Fruit fly (Drosophila melanogaster) whole organism, embryonic: ENCODE measurements around the gene Ire1.

Experiments
- Awh ChIP-seq: fragments of 200-800 bp; sonication (Bioruptor generic); IDR thresholded peaks from 2 replicates; pipeline ENCODE4, ENCODE4 v1.3.6; 2022; ENCODE audit warnings: missing biosample characterization, missing genetic modification characterization
- Bdp1 ChIP-seq: fragments of 200-800 bp; sonication (Bioruptor generic); optimal IDR thresholded peaks from 3 replicates; lab custom pipeline; 2016; ENCODE audit warnings: missing biosample characterization, missing genetic modification characterization
- Blimp-1 ChIP-seq: fragments of 200-800 bp; sonication (Bioruptor generic); optimal IDR thresholded peaks from 3 replicates; lab custom pipeline; 2018; ENCODE audit warnings: missing biosample characterization, missing genetic modification characterization, mild to moderate bottlenecking, moderate library complexity, missing genetic modification reagents
- CG10274 ChIP-seq: fragments of 200-800 bp; sonication (Bioruptor generic); optimal IDR thresholded peaks from 3 replicates; lab custom pipeline; 2017; ENCODE audit warnings: missing biosample characterization, mild to moderate bottlenecking, missing genetic modification characterization
- CG10565 ChIP-seq: fragments of 200-800 bp; sonication (Bioruptor generic); optimal IDR thresholded peaks from 3 replicates; lab custom pipeline; 2016; ENCODE audit warnings: missing biosample characterization, mild to moderate bottlenecking, missing genetic modification characterization
- CG10959 ChIP-seq: fragments of 200-800 bp; sonication (Bioruptor generic); IDR thresholded peaks from 2 replicates; pipeline ENCODE4 v1.3.6; 2022; ENCODE audit warnings: missing biosample characterization, missing genetic modification characterization
- CG10979 ChIP-seq: fragments of 200-800 bp; sonication (Bioruptor generic); optimal IDR thresholded peaks from 2 replicates; lab custom pipeline; 2018; ENCODE audit warnings: missing biosample characterization, mild to moderate bottlenecking, missing genetic modification characterization, moderate library complexity
- CG11247 ChIP-seq: fragments of 200-800 bp; sonication (Bioruptor generic); IDR thresholded peaks from 2 replicates; pipeline ENCODE4 v1.3.6; 2022; ENCODE audit warnings: missing biosample characterization, missing genetic modification characterization
- CG11398 ChIP-seq: fragments of 200-800 bp; sonication (Bioruptor generic); optimal IDR thresholded peaks from 2 replicates; lab custom pipeline; 2016; ENCODE audit warnings: missing biosample characterization, missing genetic modification characterization
- CG11723 ChIP-seq: fragments of 200-800 bp; sonication (Bioruptor generic); optimal IDR thresholded peaks from 2 replicates; lab custom pipeline; 2017; ENCODE audit warnings: missing biosample characterization, mild to moderate bottlenecking, missing genetic modification characterization
- CG12391 ChIP-seq: fragments of 200-800 bp; sonication (Bioruptor generic); optimal IDR thresholded peaks from 3 replicates; lab custom pipeline; 2018; ENCODE audit warnings: missing biosample characterization, mild to moderate bottlenecking, missing genetic modification characterization, moderate library complexity
- CG13296 ChIP-seq: fragments of 200-800 bp; sonication (Bioruptor generic); optimal IDR thresholded peaks from 3 replicates; lab custom pipeline; 2018; ENCODE audit warnings: missing biosample characterization, mild to moderate bottlenecking, missing genetic modification characterization
- CG14014 ChIP-seq: fragments of 200-800 bp; sonication (Bioruptor generic); IDR thresholded peaks from 2 replicates; pipeline ENCODE4 v1.3.6; 2022; ENCODE audit warnings: missing biosample characterization, missing genetic modification characterization
- CG14441 ChIP-seq: fragments of 200-800 bp; sonication (Bioruptor generic); IDR thresholded peaks from 2 replicates; pipeline ENCODE4 v1.3.6; 2022; ENCODE audit warnings: missing biosample characterization, missing genetic modification characterization
- CG15269 ChIP-seq: fragments of 200-800 bp; sonication (Bioruptor generic); optimal IDR thresholded peaks from 2 replicates; lab custom pipeline; 2018; ENCODE audit warnings: missing biosample characterization, mild to moderate bottlenecking, missing genetic modification characterization, moderate library complexity
- CG15696 ChIP-seq: fragments of 200-800 bp; sonication (Bioruptor generic); optimal IDR thresholded peaks from 2 replicates; lab custom pipeline; 2019; ENCODE audit warnings: missing biosample characterization, mild to moderate bottlenecking, missing genetic modification characterization, moderate library complexity
- CG1647 ChIP-seq: fragments of 200-800 bp; sonication (Bioruptor generic); optimal IDR thresholded peaks from 3 replicates; lab custom pipeline; 2016; ENCODE audit warnings: missing biosample characterization, missing genetic modification characterization
- CG30431 ChIP-seq: fragments of 200-800 bp; sonication (Bioruptor generic); optimal IDR thresholded peaks from 2 replicates; lab custom pipeline; 2017; ENCODE audit warnings: missing biosample characterization, missing genetic modification characterization
- CG34224 ChIP-seq: fragments of 200-800 bp; sonication (Bioruptor generic); IDR thresholded peaks from 3 replicates; pipeline ENCODE4 v1.3.6; 2022; ENCODE audit warnings: missing biosample characterization, missing genetic modification characterization; ENCODE audit not compliant: partially characterized antibody
- CG34422 ChIP-seq: fragments of 200-800 bp; sonication (Bioruptor generic); IDR thresholded peaks from 3 replicates; pipeline ENCODE4 v1.3.6; 2022; ENCODE audit warnings: missing biosample characterization, missing genetic modification characterization
- CG3847 ChIP-seq: fragments of 200-800 bp; sonication (Bioruptor generic); IDR thresholded peaks from 2 replicates; pipeline ENCODE4 v1.3.6; 2022; ENCODE audit warnings: missing biosample characterization, missing genetic modification characterization
- CG6813 ChIP-seq: fragments of 200-800 bp; sonication (Bioruptor generic); optimal IDR thresholded peaks from 2 replicates; lab custom pipeline; 2017; ENCODE audit warnings: missing biosample characterization, missing genetic modification characterization, mild to moderate bottlenecking, moderate library complexity, missing genetic modification reagents
- CG7556 ChIP-seq: fragments of 200-800 bp; sonication (Bioruptor generic); optimal IDR thresholded peaks from 2 replicates; lab custom pipeline; 2017; ENCODE audit warnings: missing biosample characterization, mild to moderate bottlenecking, missing genetic modification characterization
- Dad ChIP-seq: fragments of 200-800 bp; sonication (Bioruptor generic); optimal IDR thresholded peaks from 3 replicates; lab custom pipeline; 2016; ENCODE audit warnings: missing biosample characterization, missing genetic modification characterization
- Dek ChIP-seq: fragments of 200-800 bp; sonication (Bioruptor generic); optimal IDR thresholded peaks from 3 replicates; lab custom pipeline; 2019; ENCODE audit warnings: missing biosample characterization, mild to moderate bottlenecking, missing genetic modification characterization, moderate library complexity
- Fer1 ChIP-seq: fragments of 200-800 bp; sonication (Bioruptor generic); optimal IDR thresholded peaks from 2 replicates; lab custom pipeline; 2017; ENCODE audit warnings: missing biosample characterization, mild to moderate bottlenecking, missing genetic modification characterization
- HmgZ ChIP-seq: fragments of 200-800 bp; sonication (Bioruptor generic); optimal IDR thresholded peaks from 2 replicates; lab custom pipeline; 2018; ENCODE audit warnings: missing biosample characterization, mild to moderate bottlenecking, missing genetic modification characterization
- Hr51 ChIP-seq, 2 experiments: fragments of 200-800 bp; sonication (Bioruptor generic); optimal IDR thresholded peaks; 2 replicates in 1 of 2; 3 replicates in 1 of 2; lab custom pipeline; 2016 to 2018; ENCODE audit warnings: missing biosample characterization in 2 of 2, missing genetic modification characterization in 2 of 2, mild to moderate bottlenecking in 1 of 2, moderate library complexity in 1 of 2
- Hr78 ChIP-seq, 2 experiments: fragments of 200-800 bp in 1 of 2; fragments of >200 bp in 1 of 2; sonication (Bioruptor generic) in 1 of 2; optimal IDR thresholded peaks; 2 replicates each; lab custom pipeline; 2017 to 2019; ENCODE audit warnings: missing biosample characterization in 2 of 2, missing genetic modification characterization in 2 of 2, mild to moderate bottlenecking in 1 of 2, moderate library complexity in 1 of 2
- Kr ChIP-seq: fragments of 200-800 bp; sonication (Bioruptor generic); optimal IDR thresholded peaks from 2 replicates; lab custom pipeline; 2017; ENCODE audit warnings: missing biosample characterization, mild to moderate bottlenecking, missing genetic modification characterization
- MBD-R2 ChIP-seq: fragments of 200-800 bp; sonication (Bioruptor generic); IDR thresholded peaks from 2 replicates; pipeline ENCODE4 v1.3.6; 2022; ENCODE audit warnings: missing biosample characterization, missing genetic modification characterization
- Mes4 ChIP-seq: fragments of 200-800 bp; sonication (Bioruptor generic); optimal IDR thresholded peaks from 2 replicates; lab custom pipeline; 2016; ENCODE audit warnings: missing biosample characterization, missing genetic modification characterization
- Rx ChIP-seq: fragments of 200-800 bp; sonication (Bioruptor generic); IDR thresholded peaks from 2 replicates; pipeline ENCODE4 v1.3.6; 2022; ENCODE audit warnings: missing biosample characterization, missing genetic modification characterization
- Sox102F ChIP-seq: fragments of 200-800 bp; sonication (Bioruptor generic); optimal IDR thresholded peaks from 2 replicates; lab custom pipeline; 2018; ENCODE audit warnings: missing biosample characterization, mild to moderate bottlenecking, missing genetic modification characterization, moderate library complexity
- al ChIP-seq: fragments of 200-800 bp; sonication (Bioruptor generic); IDR thresholded peaks from 2 replicates; pipeline ENCODE4 v1.3.6; 2022; ENCODE audit warnings: missing biosample characterization, missing genetic modification characterization
- bcd ChIP-seq: fragments of 200-800 bp; sonication (Bioruptor generic); optimal IDR thresholded peaks from 2 replicates; lab custom pipeline; 2017; ENCODE audit warnings: missing biosample characterization, mild to moderate bottlenecking, missing genetic modification characterization
- ci ChIP-seq: fragments of 200-800 bp; sonication (Bioruptor generic); IDR thresholded peaks from 3 replicates; pipeline ENCODE4 v1.3.6; 2022; ENCODE audit warnings: missing biosample characterization, missing genetic modification characterization
- corto ChIP-seq: fragments of 200-800 bp; sonication (Bioruptor generic); optimal IDR thresholded peaks from 2 replicates; lab custom pipeline; 2016; ENCODE audit warnings: missing biosample characterization, mild to moderate bottlenecking, missing genetic modification characterization, moderate library complexity
- gce ChIP-seq: fragments of 200-800 bp; sonication (Bioruptor generic); IDR thresholded peaks from 3 replicates; pipeline ENCODE4 v1.3.6; 2022; ENCODE audit warnings: missing biosample characterization, missing genetic modification characterization
- hth ChIP-seq: fragments of >200 bp; optimal IDR thresholded peaks from 2 replicates; lab custom pipeline; 2017; ENCODE audit warnings: inconsistent platforms
- ind ChIP-seq: fragments of 200-800 bp; sonication (Bioruptor generic); optimal IDR thresholded peaks from 3 replicates; lab custom pipeline; 2016; ENCODE audit warnings: missing biosample characterization, missing genetic modification characterization
- nmo ChIP-seq: fragments of 200-800 bp; sonication (Bioruptor generic); optimal IDR thresholded peaks from 2 replicates; lab custom pipeline; 2018; ENCODE audit warnings: missing biosample characterization, mild to moderate bottlenecking, missing genetic modification characterization, moderate library complexity
- otp ChIP-seq: fragments of 200-800 bp; sonication (Bioruptor generic); IDR thresholded peaks from 3 replicates; pipeline ENCODE4, ENCODE4 v1.3.6; 2022; ENCODE audit warnings: missing biosample characterization, missing genetic modification characterization
- salm ChIP-seq: fragments of 200-800 bp; sonication (Bioruptor generic); optimal IDR thresholded peaks from 2 replicates; lab custom pipeline; 2018; ENCODE audit warnings: missing biosample characterization, mild to moderate bottlenecking, missing genetic modification characterization
- sd ChIP-seq: fragments of 200-800 bp; sonication (Bioruptor generic); optimal IDR thresholded peaks from 3 replicates; lab custom pipeline; 2018; ENCODE audit warnings: missing biosample characterization, mild to moderate bottlenecking, missing genetic modification characterization, moderate library complexity
- sim ChIP-seq: fragments of 200-800 bp; sonication (Bioruptor generic); IDR thresholded peaks from 2 replicates; pipeline ENCODE4 v1.3.6; 2022; ENCODE audit warnings: missing biosample characterization, missing genetic modification characterization
- so ChIP-seq: fragments of 200-800 bp; sonication (Bioruptor generic); IDR thresholded peaks from 3 replicates; pipeline ENCODE4 v1.3.6; 2022; ENCODE audit warnings: missing biosample characterization, missing genetic modification characterization
- sqz ChIP-seq: fragments of 200-800 bp; sonication (Bioruptor generic); optimal IDR thresholded peaks from 3 replicates; lab custom pipeline; 2018; ENCODE audit warnings: missing biosample characterization, mild to moderate bottlenecking, missing genetic modification characterization
- tin ChIP-seq: fragments of 200-800 bp; sonication (Bioruptor generic); optimal IDR thresholded peaks from 3 replicates; lab custom pipeline; 2016; ENCODE audit warnings: missing biosample characterization, missing genetic modification characterization
- toy ChIP-seq: fragments of 200-800 bp; sonication (Bioruptor generic); IDR thresholded peaks from 2 replicates; pipeline ENCODE4 v1.3.6; 2022; ENCODE audit warnings: missing biosample characterization, missing genetic modification characterization

Gene Ire1

DNA sequence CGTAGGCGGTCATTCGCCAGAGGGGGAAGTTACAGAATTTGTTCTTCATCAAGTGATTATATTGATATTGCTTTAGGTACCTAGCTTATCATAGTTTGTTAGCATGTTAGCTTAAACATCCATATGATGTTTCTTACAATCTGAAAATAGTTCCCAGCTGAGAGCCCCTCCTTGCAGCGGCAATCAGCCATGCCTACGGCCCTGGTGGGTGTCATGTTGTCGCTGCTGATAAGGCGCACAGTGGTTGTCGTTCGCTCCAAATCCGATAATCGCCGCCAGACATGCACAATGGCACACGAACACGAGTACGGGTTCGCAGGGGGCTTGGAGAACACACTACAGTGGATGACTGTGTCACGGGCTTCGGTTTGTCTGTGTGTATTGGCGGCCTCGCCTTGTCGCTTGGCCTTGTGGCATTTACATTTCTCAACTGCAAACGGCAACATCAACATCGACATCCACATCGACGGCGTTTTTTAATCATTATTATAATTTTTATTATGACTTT is 44.9 kb upstream of the Ire1 start (continued):
- TF ChIP-seq CG11398 (GFP tag; lab: Kevin White, UChicago) (peak; percentile 58), Dad (peak; percentile 59), Awh (GFP tag; lab: Robert Waterston, UW) (peak; percentile 74; the same call in 1 of the 2 replicates), so (GFP tag; lab: Robert Waterston, UW) (peak; percentile 86), Rx (GFP tag; lab: Robert Waterston, UW) (peak; percentile 80), CG1647 (GFP tag; lab: Kevin White, UChicago) (peak; percentile 75), Fer1 (GFP tag; lab: Kevin White, UChicago) (peak; percentile 90), al (GFP tag; lab: Robert Waterston, UW) (peak; percentile 76), bcd (GFP tag; lab: Kevin White, UChicago) (peak; percentile 81), MBD-R2 (peak; percentile 60; the same call in 1 of the 2 replicates), Bdp1 (GFP tag; lab: Kevin White, UChicago) (peak; percentile 61), CG12391 (tag; lab: Kevin White, UChicago) (peak; percentile 81), sqz (GFP tag; lab: Kevin White, UChicago) (peak; percentile 14), CG34422 (GFP tag; lab: Robert Waterston, UW) (peak; percentile 85), HmgZ (peak; percentile 86), ind (GFP tag; lab: Kevin White, UChicago) (peak; percentile 85), CG11247 (GFP tag; lab: Robert Waterston, UW) (peak; percentile 75), otp (GFP tag; lab: Robert Waterston, UW) (peak; percentile 72; the same call in 1 of the 3 replicates), CG10959 (GFP tag; lab: Robert Waterston, UW) (peak; percentile 29; the same call in 1 of the 2 replicates), CG14014 (GFP tag; lab: Robert Waterston, UW) (peak; percentile 85), gce (GFP tag; lab: Robert Waterston, UW) (peak; percentile 69; the same call in 1 of the 3 replicates), Mes4 (GFP tag; lab: Kevin White, UChicago) (peak; percentile 59), ci (GFP tag; lab: Robert Waterston, UW) (peak; percentile 90), CG13296 (GFP tag; lab: Kevin White, UChicago) (peak; percentile 73), CG11723 (peak; percentile 67), Hr78 (GFP tag; optimal IDR thresholded peaks at IDR 0.05; lab: Kevin White, UChicago) (no peak), toy (GFP tag; lab: Robert Waterston, UW) (peak; percentile 75), sd (tag; lab: Kevin White, UChicago) (peak; percentile 53), hth (lab: Kevin White, UChicago) (no peak), CG3847 (GFP tag; lab: Robert Waterston, UW) (peak; percentile 73), CG15696 (peak; percentile 33), CG10565 (GFP tag; lab: Kevin White, UChicago) (no peak), CG34224 (GFP tag; lab: Robert Waterston, UW) (no peak), CG10274 (GFP tag; lab: Kevin White, UChicago) (peak; percentile 65), Blimp-1 (GFP tag; lab: Kevin White, UChicago) (peak; percentile 67), sim (GFP tag; lab: Robert Waterston, UW) (peak; percentile 61), CG10979 (tag; lab: Kevin White, UChicago) (peak; percentile 62), CG15269 (tag; lab: Kevin White, UChicago) (peak; percentile 83), tin (GFP tag; lab: Kevin White, UChicago) (peak; percentile 61), CG30431 (GFP tag; lab: Kevin White, UChicago) (peak; percentile 54), Dek (tag; lab: Kevin White, UChicago) (peak; percentile 59), Sox102F (peak; percentile 81), CG14441 (peak; percentile 87), nmo (GFP tag; lab: Kevin White, UChicago) (peak; percentile 49), salm (tag; lab: Kevin White, UChicago) (no peak), Kr (GFP tag; lab: Kevin White, UChicago) (no peak), Hr51 (GFP tag; optimal IDR thresholded peaks at IDR 0.05; lab: Kevin White, UChicago) (peak; percentile 72 to 85), corto (GFP tag; lab: Kevin White, UChicago) (peak; percentile 54), CG6813 (peak; percentile 66), CG7556 (peak; percentile 69)
